Worm (Caenorhabditis elegans) whole organism, mixed stage, embryonic: ENCODE results near the gene C25H3.14.
A peak's percentile ranks its signal among the peaks of the same experiment; 100 is the strongest.

Source experiments
- M03D4.4 ChIP-seq: sonication (generic microtip); optimal IDR thresholded peaks from 2 replicates; lab custom pipeline; 2017; ENCODE audit warnings: mild to moderate bottlenecking, missing genetic modification characterization, missing compliant biosample characterization
- bed-3 ChIP-seq: fragments of 200-800 bp; sonication (Bioruptor generic); optimal IDR thresholded peaks from 3 replicates; lab custom pipeline; 2018; ENCODE audit warnings: mild to moderate bottlenecking, missing genetic modification characterization, moderate library complexity, missing compliant biosample characterization
- blmp-1 ChIP-seq: fragments of 150-350 bp; optimal IDR thresholded peaks from 2 replicates; lab custom pipeline; 2014; ENCODE audit warnings: missing biosample characterization, missing genetic modification characterization
- ceh-39 ChIP-seq: fragments of 150-350 bp; optimal IDR thresholded peaks from 2 replicates; lab custom pipeline; 2014; ENCODE audit warnings: missing biosample characterization, missing genetic modification characterization
- ceh-43 ChIP-seq: fragments of 200-800 bp; sonication (Bioruptor generic); optimal IDR thresholded peaks from 2 replicates; lab custom pipeline; 2018; ENCODE audit warnings: mild to moderate bottlenecking, missing genetic modification characterization, moderate library complexity, missing compliant biosample characterization
- ceh-83 ChIP-seq: fragments of 200-800 bp; sonication (Bioruptor generic); optimal IDR thresholded peaks from 2 replicates; lab custom pipeline; 2018; ENCODE audit warnings: mild to moderate bottlenecking, missing genetic modification characterization, missing compliant biosample characterization
- ces-1 ChIP-seq: fragments of 150-350 bp; optimal IDR thresholded peaks from 2 replicates; lab custom pipeline; 2014; ENCODE audit warnings: missing biosample characterization, missing genetic modification reagents, missing genetic modification characterization
- cnd-1 ChIP-seq: fragments of 200-800 bp; sonication (Bioruptor generic); optimal IDR thresholded peaks from 2 replicates; lab custom pipeline; 2018; ENCODE audit warnings: mild to moderate bottlenecking, missing genetic modification characterization, missing compliant biosample characterization
- drap-1 ChIP-seq: fragments of 200-800 bp; sonication (Bioruptor generic); optimal IDR thresholded peaks from 3 replicates; lab custom pipeline; 2018; ENCODE audit warnings: mild to moderate bottlenecking, missing genetic modification characterization, missing compliant biosample characterization
- elt-1 ChIP-seq: sonication (generic microtip); optimal IDR thresholded peaks from 2 replicates; lab custom pipeline; 2017; ENCODE audit warnings: missing genetic modification characterization, mild to moderate bottlenecking, missing compliant biosample characterization, antibody characterized with exemption, moderate library complexity, borderline replicate concordance; ENCODE audit not compliant: insufficient read depth
- elt-3 ChIP-seq: fragments of 150-350 bp; optimal IDR thresholded peaks from 2 replicates; lab custom pipeline; 2014; ENCODE audit warnings: missing biosample characterization, missing genetic modification characterization
- flh-1 ChIP-seq: fragments of 200-800 bp; sonication (Bioruptor generic); optimal IDR thresholded peaks from 2 replicates; lab custom pipeline; 2018; ENCODE audit warnings: mild to moderate bottlenecking, missing genetic modification characterization, moderate library complexity, missing compliant biosample characterization
- ham-2 ChIP-seq: fragments of 200-800 bp; sonication (Bioruptor generic); optimal IDR thresholded peaks from 2 replicates; lab custom pipeline; 2018; ENCODE audit warnings: mild to moderate bottlenecking, missing genetic modification characterization, missing compliant biosample characterization
- hlh-1 ChIP-seq: fragments of 150-350 bp; optimal IDR thresholded peaks from 2 replicates; lab custom pipeline; 2014; ENCODE audit warnings: missing biosample characterization, missing genetic modification reagents, missing genetic modification characterization
- lin-13 ChIP-seq: fragments of 150-350 bp; optimal IDR thresholded peaks from 2 replicates; lab custom pipeline; 2014; ENCODE audit warnings: missing biosample characterization, missing genetic modification characterization
- lin-32 ChIP-seq: fragments of 200-800 bp; sonication (Bioruptor generic); optimal IDR thresholded peaks from 2 replicates; lab custom pipeline; 2018; ENCODE audit warnings: mild to moderate bottlenecking, missing genetic modification characterization, missing compliant biosample characterization
- lsy-2 ChIP-seq: fragments of 150-350 bp; optimal IDR thresholded peaks from 2 replicates; lab custom pipeline; 2014; ENCODE audit warnings: missing biosample characterization, missing genetic modification characterization
- mab-5 ChIP-seq: fragments of 150-350 bp; optimal IDR thresholded peaks from 2 replicates; lab custom pipeline; 2014; ENCODE audit warnings: missing biosample characterization, missing genetic modification characterization
- mep-1 ChIP-seq: fragments of 150-350 bp; optimal IDR thresholded peaks from 2 replicates; lab custom pipeline; 2017; ENCODE audit warnings: missing biosample characterization, missing genetic modification reagents, missing genetic modification characterization, inconsistent platforms
- mls-2 ChIP-seq: sonication (generic microtip); optimal IDR thresholded peaks from 2 replicates; lab custom pipeline; 2016; ENCODE audit warnings: mild to moderate bottlenecking, missing genetic modification characterization, moderate library complexity, missing compliant biosample characterization
- nhr-12 ChIP-seq: fragments of 150-350 bp; optimal IDR thresholded peaks from 2 replicates; lab custom pipeline; 2014; ENCODE audit warnings: missing biosample characterization, missing genetic modification characterization
- nhr-2 ChIP-seq: fragments of 150-350 bp; optimal IDR thresholded peaks from 2 replicates; lab custom pipeline; 2014; ENCODE audit warnings: missing biosample characterization, missing genetic modification characterization
- nhr-237 ChIP-seq: fragments of 150-350 bp; optimal IDR thresholded peaks from 2 replicates; lab custom pipeline; 2014; ENCODE audit warnings: missing biosample characterization, missing genetic modification characterization
- nhr-28 ChIP-seq: fragments of 150-350 bp; optimal IDR thresholded peaks from 2 replicates; lab custom pipeline; 2014; ENCODE audit warnings: missing biosample characterization, missing genetic modification characterization
- nhr-76 ChIP-seq: sonication (generic microtip); optimal IDR thresholded peaks from 2 replicates; lab custom pipeline; 2017; ENCODE audit warnings: missing biosample characterization, missing genetic modification characterization
- pha-4 ChIP-seq: fragments of 150-350 bp; optimal IDR thresholded peaks from 2 replicates; lab custom pipeline; 2018; ENCODE audit warnings: missing biosample characterization, missing genetic modification reagents, missing genetic modification characterization
- sem-2 ChIP-seq: fragments of 200-800 bp; sonication (Bioruptor generic); optimal IDR thresholded peaks from 2 replicates; lab custom pipeline; 2018; ENCODE audit warnings: mild to moderate bottlenecking, missing genetic modification characterization, missing compliant biosample characterization
- snpc-4 ChIP-seq: fragments of 150-350 bp; optimal IDR thresholded peaks from 2 replicates; lab custom pipeline; 2014; ENCODE audit warnings: missing biosample characterization, missing genetic modification characterization
- sptf-1 ChIP-seq: sonication (generic microtip); optimal IDR thresholded peaks from 2 replicates; lab custom pipeline; 2017; ENCODE audit warnings: mild to moderate bottlenecking, missing genetic modification characterization, moderate library complexity, missing compliant biosample characterization
- tbx-8 ChIP-seq: fragments of 200-800 bp; sonication (Bioruptor generic); optimal IDR thresholded peaks from 2 replicates; lab custom pipeline; 2018; ENCODE audit warnings: mild to moderate bottlenecking, missing genetic modification characterization, moderate library complexity, missing compliant biosample characterization
- unc-120 ChIP-seq: sonication (generic microtip); optimal IDR thresholded peaks from 2 replicates; lab custom pipeline; 2017; ENCODE audit warnings: missing genetic modification characterization, missing compliant biosample characterization; ENCODE audit not compliant: poor library complexity, severe bottlenecking
- unc-39 ChIP-seq: fragments of 150-350 bp; optimal IDR thresholded peaks from 2 replicates; lab custom pipeline; 2014; ENCODE audit warnings: missing biosample characterization, missing genetic modification characterization
- unc-62 ChIP-seq: fragments of 150-350 bp; optimal IDR thresholded peaks from 2 replicates; lab custom pipeline; 2014; ENCODE audit warnings: missing biosample characterization, missing genetic modification reagents, missing genetic modification characterization
- zip-8 ChIP-seq: fragments of 150-350 bp; optimal IDR thresholded peaks from 2 replicates; lab custom pipeline; 2014; ENCODE audit warnings: missing biosample characterization, missing genetic modification characterization
- ztf-11 ChIP-seq: fragments of 150-350 bp; optimal IDR thresholded peaks from 2 replicates; lab custom pipeline; 2014; ENCODE audit warnings: missing biosample characterization, missing genetic modification characterization

The C25H3.14 gene

ce11 chrII:5714807-5715206 is 19.9 kb downstream of the C25H3.14 start, which contains the start of the genes tiar-1 and lelo-4:
Gene tiar-1 (minus strand): TSS chrII:5714823.
Gene lelo-4 (plus strand): TSS chrII:5714924.
- TF ChIP-seq snpc-4 (tag; lab: Kevin White, UChicago) (no peak), nhr-28 (tag; lab: Kevin White, UChicago) (no peak), mep-1 (peak; percentile 77), drap-1 (GFP tag; lab: Kevin White, UChicago) (no peak), elt-3 (tag; lab: Kevin White, UChicago) (no peak), M03D4.4 (tag; lab: Kevin White, UChicago) (peak; percentile 7), nhr-76 (no peak), unc-39 (no peak), ham-2 (no peak), ceh-43 (GFP tag; lab: Kevin White, UChicago) (no peak), pha-4 (peak; percentile 45), ces-1 (GFP tag; lab: Kevin White, UChicago) (no peak), sptf-1 (peak; percentile 35), ceh-39 (tag; lab: Kevin White, UChicago) (peak; percentile 47), nhr-2 (tag; lab: Kevin White, UChicago) (no peak), zip-8 (tag; lab: Kevin White, UChicago) (no peak), mls-2 (tag; lab: Kevin White, UChicago) (peak; percentile 57), flh-1 (GFP tag; lab: Kevin White, UChicago) (no peak), nhr-12 (no peak), sem-2 (GFP tag; lab: Kevin White, UChicago) (no peak), lin-32 (no peak), cnd-1 (tag; lab: Kevin White, UChicago) (no peak), blmp-1 (tag; lab: Kevin White, UChicago) (no peak), hlh-1 (tag; lab: Kevin White, UChicago) (peak; percentile 46), ztf-11 (tag; lab: Kevin White, UChicago) (no peak), elt-1 (tag; lab: Kevin White, UChicago) (no peak), lsy-2 (tag; lab: Kevin White, UChicago) (peak; percentile 74), unc-120 (tag; lab: Kevin White, UChicago) (no peak), tbx-8 (no peak), mab-5 (no peak), bed-3 (no peak), ceh-83 (GFP tag; lab: Kevin White, UChicago) (no peak), unc-62 (GFP tag; lab: Kevin White, UChicago) (no peak), nhr-237 (tag; lab: Kevin White, UChicago) (peak; percentile 49), lin-13 (tag; lab: Kevin White, UChicago) (peak; percentile 53)

ce11 chrII:5715745-5716357 is 21.0 kb downstream of the C25H3.14 start, which contains the start of the genes C18A3.10 and C18A3.3:
Gene C18A3.10 (minus strand): TSS chrII:5715845.
Gene C18A3.3 (plus strand): TSS chrII:5716307.
- no peak for TF ChIP-seq unc-120 (tag; lab: Kevin White, UChicago)
- TF ChIP-seq nhr-76: no peak
- TF ChIP-seq ham-2: no peak
- no peak for TF ChIP-seq unc-39
- TF ChIP-seq sem-2 (GFP tag; lab: Kevin White, UChicago): no peak
- no peak for TF ChIP-seq snpc-4 (tag; lab: Kevin White, UChicago)
- no peak for TF ChIP-seq lsy-2 (tag; lab: Kevin White, UChicago)
- no peak for TF ChIP-seq elt-1 (tag; lab: Kevin White, UChicago)
- no peak for TF ChIP-seq nhr-2 (tag; lab: Kevin White, UChicago)
- TF ChIP-seq ceh-83 (GFP tag; lab: Kevin White, UChicago): no peak
- no peak for TF ChIP-seq drap-1 (GFP tag; lab: Kevin White, UChicago)
- TF ChIP-seq lin-13 (tag; lab: Kevin White, UChicago): no peak
- no peak for TF ChIP-seq mab-5
- TF ChIP-seq mls-2 (tag; lab: Kevin White, UChicago): no peak
- no peak for TF ChIP-seq ztf-11 (tag; lab: Kevin White, UChicago)

ce11 chrII:5717831-5718230 is 22.9 kb downstream of the C25H3.14 start, which contains the start of gene zipt-3:
Gene zipt-3 (plus strand): TSS chrII:5718131.
- no peak for TF ChIP-seq hlh-1 (tag; lab: Kevin White, UChicago)
- TF ChIP-seq nhr-76: no peak
- no peak for TF ChIP-seq ces-1 (GFP tag; lab: Kevin White, UChicago)
- TF ChIP-seq nhr-2 (tag; lab: Kevin White, UChicago): no peak
- no peak for TF ChIP-seq nhr-237 (tag; lab: Kevin White, UChicago)
- no peak for TF ChIP-seq ztf-11 (tag; lab: Kevin White, UChicago)
- no peak for TF ChIP-seq nhr-12
